Worm (Caenorhabditis elegans) whole organism, L4 larva: Measurements from ENCODE around the gene F46H5.4.

Experiments used
- D1046.2 ChIP-seq: fragments of 200-800 bp; sonication (Bioruptor generic); IDR thresholded peaks from 2 replicates; pipeline ENCODE4 v1.3.6; 2022; ENCODE audit warnings: missing genetic modification characterization, missing compliant biosample characterization
- F10B5.3 ChIP-seq: sonication (generic microtip); optimal IDR thresholded peaks from 2 replicates; lab custom pipeline; 2016; ENCODE audit warnings: mild to moderate bottlenecking, missing genetic modification characterization, missing compliant biosample characterization
- F26F4.8 ChIP-seq: fragments of 200-800 bp; sonication (Bioruptor generic); conservative IDR thresholded peaks from 2 replicates; pipeline ENCODE4 v1.3.6; 2022; ENCODE audit warnings: missing genetic modification characterization, missing compliant biosample characterization
- T20F7.1 ChIP-seq: fragments of 200-800 bp; sonication (Bioruptor generic); optimal IDR thresholded peaks from 2 replicates; lab custom pipeline; 2018; ENCODE audit warnings: mild to moderate bottlenecking, missing genetic modification characterization, missing compliant biosample characterization
- T26A8.4 ChIP-seq: fragments of 200-800 bp; sonication (Bioruptor generic); IDR thresholded peaks from 2 replicates; pipeline ENCODE4 v1.3.6; 2022; ENCODE audit warnings: missing genetic modification characterization, missing compliant biosample characterization
- Y48G9A.11 ChIP-seq: fragments of 200-800 bp; sonication (Bioruptor generic); IDR thresholded peaks from 2 replicates; pipeline ENCODE4 v1.3.6; 2022; ENCODE audit warnings: missing genetic modification reagents, missing genetic modification characterization, missing compliant biosample characterization
- Y5F2A.4 ChIP-seq: fragments of 200-800 bp; sonication (Bioruptor generic); optimal IDR thresholded peaks from 2 replicates; lab custom pipeline; 2018; ENCODE audit warnings: mild to moderate bottlenecking, missing genetic modification characterization, missing compliant biosample characterization
- ZK546.5 ChIP-seq, 2 experiments: sonication (generic microtip); optimal IDR thresholded peaks; 2 replicates each; lab custom pipeline; 2017; ENCODE audit warnings: missing biosample characterization in 2 of 2, missing genetic modification characterization in 2 of 2
- aha-1 ChIP-seq: fragments of 150-350 bp; peaks from one replicate; lab custom pipeline; 2014; ENCODE audit warnings: missing biosample characterization, missing genetic modification characterization
- aly-2 ChIP-seq: sonication (generic microtip); optimal IDR thresholded peaks from 2 replicates; lab custom pipeline; 2018; ENCODE audit warnings: missing biosample characterization, missing genetic modification characterization
- arid-1 ChIP-seq: fragments of 200-800 bp; sonication (Bioruptor generic); conservative IDR thresholded peaks from 2 replicates; pipeline ENCODE4 v1.3.6; 2022; ENCODE audit warnings: missing genetic modification reagents, missing genetic modification characterization, missing compliant biosample characterization
- ceh-32 ChIP-seq: sonication (generic microtip); optimal IDR thresholded peaks from 2 replicates; lab custom pipeline; 2016; ENCODE audit warnings: mild to moderate bottlenecking, missing genetic modification characterization, missing compliant biosample characterization; ENCODE audit not compliant: poor library complexity
- daf-12 ChIP-seq: fragments of 150-350 bp; optimal IDR thresholded peaks from 2 replicates; lab custom pipeline; 2014; ENCODE audit warnings: missing biosample characterization, missing genetic modification reagents, missing genetic modification characterization
- daf-16 ChIP-seq, 3 experiments: sonication (generic microtip); optimal IDR thresholded peaks; 2 replicates each; lab custom pipeline; 2016 to 2017; ENCODE audit warnings: missing genetic modification characterization in 3 of 3, missing genetic modification reagents in 3 of 3, mild to moderate bottlenecking in 2 of 3, missing compliant biosample characterization in 2 of 3, missing biosample characterization in 1 of 3, moderate library complexity in 1 of 3
- daf-8 ChIP-seq: fragments of 200-800 bp; sonication (Bioruptor generic); IDR thresholded peaks from 2 replicates; pipeline ENCODE4 v1.3.6; 2022; ENCODE audit warnings: missing genetic modification characterization, missing compliant biosample characterization
- dmd-6 ChIP-seq: fragments of 200-800 bp; sonication (Bioruptor generic); IDR thresholded peaks from 2 replicates; pipeline ENCODE4 v1.3.6; 2022; ENCODE audit warnings: missing genetic modification reagents, missing genetic modification characterization, missing compliant biosample characterization
- dmd-8 ChIP-seq: fragments of 200-800 bp; sonication (Bioruptor generic); IDR thresholded peaks from 2 replicates; pipeline ENCODE4 v1.3.6; 2022; ENCODE audit warnings: missing genetic modification characterization, missing compliant biosample characterization
- dmd-9 ChIP-seq: fragments of 200-800 bp; sonication (Bioruptor generic); IDR thresholded peaks from 2 replicates; pipeline ENCODE4 v1.3.6; 2022; ENCODE audit warnings: missing genetic modification reagents, missing genetic modification characterization, missing compliant biosample characterization
- dpl-1 ChIP-seq: fragments of 150-350 bp; optimal IDR thresholded peaks from 2 replicates; lab custom pipeline; 2014; ENCODE audit warnings: missing biosample characterization, missing genetic modification reagents, missing genetic modification characterization
- duxl-1 ChIP-seq: sonication (generic microtip); optimal IDR thresholded peaks from 2 replicates; lab custom pipeline; 2016; ENCODE audit warnings: mild to moderate bottlenecking, missing genetic modification characterization, moderate library complexity, missing compliant biosample characterization; ENCODE audit not compliant: poor library complexity
- egl-43 ChIP-seq: fragments of 200-800 bp; sonication (Bioruptor generic); IDR thresholded peaks from 2 replicates; pipeline ENCODE4 v1.3.6; 2022; ENCODE audit warnings: missing genetic modification reagents, missing genetic modification characterization, missing compliant biosample characterization
- fos-1 ChIP-seq: fragments of 150-350 bp; optimal IDR thresholded peaks from 2 replicates; lab custom pipeline; 2014; ENCODE audit warnings: missing biosample characterization, missing genetic modification characterization
- hif-1 ChIP-seq, 2 experiments: sonication (generic microtip); optimal IDR thresholded peaks; 2 replicates each; lab custom pipeline; 2016 to 2017; ENCODE audit warnings: missing compliant biosample characterization in 2 of 2, missing genetic modification characterization in 2 of 2, missing genetic modification reagents in 2 of 2, missing genotype in 2 of 2, mild to moderate bottlenecking in 1 of 2
- lin-1 ChIP-seq: fragments of 200-800 bp; sonication (Bioruptor generic); IDR thresholded peaks from 2 replicates; pipeline ENCODE4 v1.3.6; 2022; ENCODE audit warnings: missing genetic modification reagents, missing genetic modification characterization, missing compliant biosample characterization
- lin-15B ChIP-seq: fragments of 150-350 bp; sonication (generic microtip); optimal IDR thresholded peaks from 3 replicates; lab custom pipeline; 2014; ENCODE audit warnings: missing biosample characterization, missing genetic modification characterization
- mdl-1 ChIP-seq, 2 experiments: fragments of 150-350 bp in 1 of 2; sonication (generic microtip) in 1 of 2; optimal IDR thresholded peaks; 2 replicates each; lab custom pipeline; 2014 to 2017; ENCODE audit warnings: missing biosample characterization in 2 of 2, missing genetic modification characterization in 2 of 2
- mdt-29 ChIP-seq: fragments of 200-800 bp; sonication (Bioruptor generic); IDR thresholded peaks from 2 replicates; pipeline ENCODE4 v1.3.6; 2022; ENCODE audit warnings: missing genetic modification reagents, missing genetic modification characterization, missing compliant biosample characterization
- nhr-10 ChIP-seq: fragments of 150-350 bp; optimal IDR thresholded peaks from 2 replicates; lab custom pipeline; 2014; ENCODE audit warnings: missing biosample characterization, missing genetic modification characterization
- nhr-111 ChIP-seq: fragments of 200-800 bp; sonication (Bioruptor generic); optimal IDR thresholded peaks from 2 replicates; lab custom pipeline; 2018; ENCODE audit warnings: mild to moderate bottlenecking, missing genetic modification characterization, missing compliant biosample characterization
- nhr-25 ChIP-seq: sonication (generic microtip); optimal IDR thresholded peaks from 2 replicates; lab custom pipeline; 2017; ENCODE audit warnings: missing genetic modification characterization, mild to moderate bottlenecking, missing compliant biosample characterization, antibody characterized with exemption, moderate library complexity, borderline replicate concordance; ENCODE audit not compliant: insufficient read depth
- nhr-28 ChIP-seq: fragments of 150-350 bp; optimal IDR thresholded peaks from 2 replicates; lab custom pipeline; 2014; ENCODE audit warnings: missing biosample characterization, missing genetic modification characterization
- nhr-41 ChIP-seq: fragments of 200-800 bp; sonication (Bioruptor generic); IDR thresholded peaks from 2 replicates; pipeline ENCODE4 v1.3.6; 2022; ENCODE audit warnings: missing genetic modification reagents, missing genetic modification characterization, missing compliant biosample characterization
- nhr-42 ChIP-seq: fragments of 200-800 bp; sonication (Bioruptor generic); IDR thresholded peaks from 2 replicates; pipeline ENCODE4 v1.3.6; 2022; ENCODE audit warnings: missing genetic modification characterization, missing compliant biosample characterization
- nhr-6 ChIP-seq: fragments of 150-350 bp; optimal IDR thresholded peaks from 2 replicates; lab custom pipeline; 2014; ENCODE audit warnings: missing biosample characterization, missing genetic modification characterization
- nhr-76 ChIP-seq: fragments of 150-350 bp; optimal IDR thresholded peaks from 2 replicates; lab custom pipeline; 2014; ENCODE audit warnings: missing biosample characterization, missing genetic modification characterization
- rbr-2 ChIP-seq: sonication (generic microtip); optimal IDR thresholded peaks from 2 replicates; lab custom pipeline; 2016; ENCODE audit warnings: missing genotype, missing genetic modification characterization, missing compliant biosample characterization
- saeg-2 ChIP-seq: fragments of 200-800 bp; sonication (Bioruptor generic); IDR thresholded peaks from 2 replicates; pipeline ENCODE4 v1.3.6; 2022; ENCODE audit warnings: missing genetic modification reagents, missing genetic modification characterization, missing compliant biosample characterization
- sdz-12 ChIP-seq: fragments of 200-800 bp; sonication (Bioruptor generic); optimal IDR thresholded peaks from 2 replicates; lab custom pipeline; 2018; ENCODE audit warnings: mild to moderate bottlenecking, missing genetic modification characterization, missing compliant biosample characterization
- set-16 ChIP-seq: fragments of 200-800 bp; sonication (Bioruptor generic); IDR thresholded peaks from 2 replicates; pipeline ENCODE4 v1.3.6; 2022; ENCODE audit warnings: missing genetic modification reagents, missing genetic modification characterization, missing compliant biosample characterization
- skn-1 ChIP-seq: fragments of 150-350 bp; optimal IDR thresholded peaks from 2 replicates; lab custom pipeline; 2014; ENCODE audit warnings: missing biosample characterization, missing genetic modification characterization
- spr-3 ChIP-seq: fragments of 200-800 bp; sonication (Bioruptor generic); optimal IDR thresholded peaks from 2 replicates; lab custom pipeline; 2018; ENCODE audit warnings: mild to moderate bottlenecking, missing genetic modification characterization, missing compliant biosample characterization
- unc-39 ChIP-seq: sonication (generic microtip); optimal IDR thresholded peaks from 2 replicates; lab custom pipeline; 2017; ENCODE audit warnings: missing biosample characterization, missing genetic modification characterization
- unc-62 ChIP-seq, 3 experiments: fragments of 150-350 bp in 1 of 3; sonication (generic microtip); optimal IDR thresholded peaks in 2 of 3; peaks in 1 of 3; 1 replicate in 1 of 3; 2 replicates in 2 of 3; lab custom pipeline; 2014 to 2017; ENCODE audit warnings: missing biosample characterization in 3 of 3, missing genetic modification characterization in 3 of 3, missing genetic modification reagents in 3 of 3, missing genotype in 1 of 3
- vab-7 ChIP-seq: fragments of 200-800 bp; sonication (Bioruptor generic); IDR thresholded peaks from 2 replicates; pipeline ENCODE4 v1.3.6; 2022; ENCODE audit warnings: missing genetic modification reagents, missing genetic modification characterization, missing compliant biosample characterization
- zag-1 ChIP-seq: fragments of 150-350 bp; optimal IDR thresholded peaks from 2 replicates; lab custom pipeline; 2014; ENCODE audit warnings: missing biosample characterization, missing genetic modification characterization
- zfp-2 ChIP-seq: sonication (generic microtip); optimal IDR thresholded peaks from 2 replicates; lab custom pipeline; 2016; ENCODE audit warnings: mild to moderate bottlenecking, missing genetic modification characterization, missing compliant biosample characterization
- zip-11 ChIP-seq: fragments of 200-800 bp; sonication (Bioruptor generic); IDR thresholded peaks from 2 replicates; pipeline ENCODE4 v1.3.6; 2022; ENCODE audit warnings: missing genetic modification characterization, missing compliant biosample characterization
- ztf-11 ChIP-seq: fragments of 150-350 bp; optimal IDR thresholded peaks from 2 replicates; lab custom pipeline; 2014; ENCODE audit warnings: missing biosample characterization, missing genetic modification characterization

F46H5.4 gene

DNA sequence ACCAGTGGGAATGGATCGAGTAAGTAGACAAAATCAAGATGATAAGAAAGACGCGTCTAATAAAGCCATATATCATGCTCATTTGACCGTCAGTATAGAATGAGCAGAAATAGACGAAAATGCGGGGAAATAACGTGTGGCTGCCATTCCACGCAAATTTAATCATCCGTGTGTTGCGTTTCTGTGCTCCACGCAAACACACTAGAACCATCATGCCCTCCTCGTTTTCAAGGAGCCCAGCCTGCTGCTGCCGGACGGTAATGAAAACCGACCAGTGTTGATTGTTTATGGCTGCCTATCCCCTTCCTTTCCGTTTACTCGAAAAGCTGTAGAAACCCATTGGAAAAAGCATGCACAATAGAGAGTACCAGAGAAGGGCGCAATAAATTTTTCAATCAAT, 34.2 kb downstream of the F46H5.4 start:
- TF ChIP-seq D1046.2 (no peak), fos-1 (tag; lab: Kevin White, UChicago) (no peak), aha-1 (tag; lab: Kevin White, UChicago) (peak; percentile 29)

DNA sequence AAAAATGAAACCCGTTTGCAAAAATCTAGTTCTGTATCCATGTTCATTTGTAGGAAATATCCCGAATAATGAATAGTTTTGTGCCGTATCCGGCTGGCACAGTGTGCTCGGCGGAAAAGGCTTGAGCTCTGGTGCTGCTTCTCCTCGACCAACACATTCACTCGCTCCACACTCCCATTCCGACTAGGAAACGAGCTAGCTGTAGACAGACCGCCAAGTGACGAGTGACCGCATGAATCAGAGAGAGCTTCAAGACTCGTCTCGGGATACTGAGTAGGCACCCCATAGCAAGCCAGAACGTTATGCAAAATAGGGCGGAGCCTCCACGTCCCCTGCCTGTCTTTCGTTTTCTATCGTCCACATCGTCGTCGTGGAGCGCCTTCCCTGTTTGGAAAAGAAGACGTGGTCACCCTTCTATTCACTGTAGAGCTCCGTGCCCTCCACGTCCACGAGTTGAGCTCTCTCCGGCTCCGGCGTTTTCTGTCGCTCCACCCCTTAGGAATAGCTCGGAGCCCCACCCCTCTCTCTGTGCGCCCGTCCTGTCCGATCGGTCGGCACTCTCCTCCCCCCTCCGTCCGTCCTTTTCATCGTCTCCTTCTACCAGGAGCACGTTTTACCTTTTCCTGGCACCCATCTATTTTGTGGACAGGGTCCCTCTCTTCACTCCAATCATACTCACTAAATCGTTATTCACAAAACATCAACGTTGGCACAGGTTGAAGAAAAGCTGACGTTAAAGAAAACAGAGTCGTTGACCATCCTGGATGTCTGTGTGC, 36.5 kb downstream of the F46H5.4 start, which contains the start of gene syd-9:
TSS of gene syd-9 (plus strand) at position 394 of the 776 bp plus-strand sequence.
- TF ChIP-seq zip-11 (no peak), duxl-1 (tag; lab: Kevin White, UChicago) (no peak), dmd-8 (GFP tag; lab: Robert Waterston, UW) (no peak), mdt-29 (GFP tag; lab: Robert Waterston, UW) (no peak), rbr-2 (tag; lab: Kevin White, UChicago) (peak; percentile 5), F26F4.8 (GFP tag; lab: Robert Waterston, UW) (no peak), F10B5.3 (tag; lab: Kevin White, UChicago) (no peak), nhr-111 (GFP tag; lab: Kevin White, UChicago) (no peak), spr-3 (GFP tag; lab: Kevin White, UChicago) (no peak), saeg-2 (GFP tag; lab: Robert Waterston, UW) (no peak), zfp-2 (tag; lab: Kevin White, UChicago) (no peak), dmd-6 (GFP tag; lab: Robert Waterston, UW) (no peak), daf-16 (GFP tag; optimal IDR thresholded peaks at IDR 0.05; lab: Kevin White, UChicago) (no peak), daf-16 (tag; optimal IDR thresholded peaks at IDR 0.05; lab: Kevin White, UChicago) (no peak), vab-7 (no peak), Y5F2A.4 (GFP tag; lab: Kevin White, UChicago) (no peak), ZK546.5 (tag; optimal IDR thresholded peaks at IDR 0.05; lab: Kevin White, UChicago) (no peak), daf-8 (GFP tag; lab: Robert Waterston, UW) (no peak), nhr-25 (tag; lab: Kevin White, UChicago) (no peak), nhr-6 (tag; lab: Kevin White, UChicago) (no peak), skn-1 (no peak), nhr-28 (tag; lab: Kevin White, UChicago) (no peak), nhr-42 (no peak), ztf-11 (no peak), set-16 (GFP tag; lab: Robert Waterston, UW) (peak; percentile 95), sdz-12 (GFP tag; lab: Kevin White, UChicago) (no peak), hif-1 (tag; optimal IDR thresholded peaks at IDR 0.05; lab: Kevin White, UChicago) (no peak), lin-15B (no peak), Y48G9A.11 (no peak), nhr-76 (tag; lab: Kevin White, UChicago) (no peak), T20F7.1 (GFP tag; lab: Kevin White, UChicago) (no peak), nhr-10 (tag; lab: Kevin White, UChicago) (no peak), unc-39 (no peak), nhr-41 (GFP tag; lab: Robert Waterston, UW) (no peak), ceh-32 (tag; lab: Kevin White, UChicago) (no peak), lin-1 (GFP tag; lab: Robert Waterston, UW) (no peak), dmd-9 (GFP tag; lab: Robert Waterston, UW) (no peak), mdl-1 (tag; optimal IDR thresholded peaks at IDR 0.05; lab: Kevin White, UChicago) (no peak), zag-1 (tag; lab: Kevin White, UChicago) (no peak), T26A8.4 (GFP tag; lab: Robert Waterston, UW) (no peak), unc-62 (GFP tag; optimal IDR thresholded peaks at IDR 0.05 in 1 of 2; lab: Kevin White, UChicago) (no peak), unc-62 (tag; optimal IDR thresholded peaks at IDR 0.05; lab: Kevin White, UChicago) (no peak), daf-12 (tag; lab: Kevin White, UChicago) (no peak), egl-43 (GFP tag; lab: Robert Waterston, UW) (peak; percentile 45; the same call in 1 of the 2 replicates), arid-1 (GFP tag; lab: Robert Waterston, UW) (no peak), dpl-1 (GFP tag; lab: Kevin White, UChicago) (no peak), aly-2 (no peak)
